Worm (Caenorhabditis elegans) whole organism, L2 larva: Measurements from ENCODE around the gene tbb-1.

ENCODE experiments used
- C34F6.9 ChIP-seq: fragments of 150-350 bp; optimal IDR thresholded peaks from 2 replicates; lab custom pipeline; 2014; ENCODE audit warnings: missing biosample characterization, missing genetic modification characterization
- F13H6.1 ChIP-seq: sonication (generic microtip); optimal IDR thresholded peaks from 2 replicates; lab custom pipeline; 2016; ENCODE audit warnings: missing genetic modification characterization, missing compliant biosample characterization
- blmp-1 ChIP-seq: sonication (generic microtip); optimal IDR thresholded peaks from 2 replicates; lab custom pipeline; 2017; ENCODE audit warnings: missing genetic modification characterization, mild to moderate bottlenecking, missing compliant biosample characterization, antibody characterized with exemption, moderate library complexity; ENCODE audit not compliant: insufficient read depth
- ceh-16 ChIP-seq: fragments of 150-350 bp; optimal IDR thresholded peaks from 2 replicates; lab custom pipeline; 2014; ENCODE audit warnings: missing biosample characterization, missing genetic modification characterization
- ceh-82 ChIP-seq: fragments of 150-350 bp; optimal IDR thresholded peaks from 2 replicates; lab custom pipeline; 2014; ENCODE audit warnings: missing biosample characterization, missing genetic modification characterization
- dmd-4 ChIP-seq: sonication (generic microtip); optimal IDR thresholded peaks from 2 replicates; lab custom pipeline; 2017; ENCODE audit warnings: missing biosample characterization, missing genetic modification characterization
- elt-3 ChIP-seq: sonication (generic microtip); optimal IDR thresholded peaks from 2 replicates; lab custom pipeline; 2017; ENCODE audit warnings: missing biosample characterization, missing genetic modification characterization
- lin-11 ChIP-seq: fragments of 150-350 bp; sonication (generic microtip); optimal IDR thresholded peaks from 2 replicates; lab custom pipeline; 2014; ENCODE audit warnings: missing biosample characterization, missing genetic modification characterization, inconsistent platforms, mixed read lengths
- lin-13 ChIP-seq: fragments of 150-350 bp; optimal IDR thresholded peaks from 2 replicates; lab custom pipeline; 2014; ENCODE audit warnings: missing biosample characterization, missing genetic modification reagents, missing genetic modification characterization
- lin-39 ChIP-seq: fragments of 150-350 bp; optimal IDR thresholded peaks from 2 replicates; lab custom pipeline; 2014; ENCODE audit warnings: missing biosample characterization, missing genetic modification reagents, missing genetic modification characterization
- lsy-2 ChIP-seq, 2 experiments: fragments of 150-350 bp in 1 of 2; sonication (generic microtip) in 1 of 2; optimal IDR thresholded peaks; 2 replicates each; lab custom pipeline; 2014 to 2017; ENCODE audit warnings: missing biosample characterization in 2 of 2, missing genetic modification characterization in 2 of 2
- mbf-1 ChIP-seq: sonication (generic microtip); optimal IDR thresholded peaks from 2 replicates; lab custom pipeline; 2017; ENCODE audit warnings: missing biosample characterization, missing genetic modification characterization
- nhr-129 ChIP-seq: fragments of 150-350 bp; optimal IDR thresholded peaks from 2 replicates; lab custom pipeline; 2014; ENCODE audit warnings: missing biosample characterization, missing genetic modification characterization
- nhr-77 ChIP-seq: fragments of 150-350 bp; optimal IDR thresholded peaks from 2 replicates; lab custom pipeline; 2014; ENCODE audit warnings: missing biosample characterization, missing genetic modification characterization
- sem-4 ChIP-seq: fragments of 150-350 bp; optimal IDR thresholded peaks from 2 replicates; lab custom pipeline; 2014; ENCODE audit warnings: missing biosample characterization, missing genetic modification reagents, missing genetic modification characterization
- sma-3 ChIP-seq: sonication (generic microtip); optimal IDR thresholded peaks from 2 replicates; lab custom pipeline; 2016; ENCODE audit warnings: missing genetic modification reagents, missing genetic modification characterization, missing compliant biosample characterization
- snpc-4 ChIP-seq: fragments of 150-350 bp; optimal IDR thresholded peaks from 2 replicates; lab custom pipeline; 2014; ENCODE audit warnings: missing biosample characterization, missing genetic modification characterization
- unc-39 ChIP-seq: fragments of 150-350 bp; optimal IDR thresholded peaks from 2 replicates; lab custom pipeline; 2014; ENCODE audit warnings: missing biosample characterization, missing genetic modification characterization
- zag-1 ChIP-seq: fragments of 150-350 bp; optimal IDR thresholded peaks from 2 replicates; lab custom pipeline; 2014; ENCODE audit warnings: missing biosample characterization, missing genetic modification characterization

Gene tbb-1

DNA sequence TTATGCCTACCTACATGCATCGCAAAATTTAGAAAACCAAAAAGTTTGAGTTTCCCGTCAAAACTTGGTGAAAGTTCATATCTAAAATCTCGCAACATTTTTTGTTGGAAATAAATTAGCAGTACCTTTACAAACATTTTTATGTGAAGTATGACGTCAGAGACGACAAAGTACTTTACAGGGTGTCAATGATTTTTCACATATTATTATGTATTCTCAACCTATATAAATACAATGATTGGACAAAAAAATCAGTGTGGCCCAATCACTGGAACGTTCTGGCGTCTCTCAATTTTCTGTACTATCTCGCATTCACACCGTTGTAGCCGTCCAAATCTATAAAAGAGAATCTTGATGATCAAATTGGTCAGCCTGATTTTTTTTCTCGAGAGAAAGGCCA lies 47.9 kb downstream of the tbb-1 start, which contains the start of the genes Y39A1A.18 and fmo-3:
TSS of gene Y39A1A.18 (minus strand) at position 192 of the 400 bp plus-strand sequence.
TSS of gene fmo-3 (plus strand) at position 388 of the 400 bp plus-strand sequence.
- TF ChIP-seq mbf-1 (tag; lab: Kevin White, UChicago) (no peak), lin-11 (tag; lab: Kevin White, UChicago) (no peak), nhr-129 (no peak), sem-4 (tag; lab: Kevin White, UChicago) (no peak), unc-39 (tag; lab: Kevin White, UChicago) (no peak), C34F6.9 (tag; lab: Kevin White, UChicago) (no peak)

DNA sequence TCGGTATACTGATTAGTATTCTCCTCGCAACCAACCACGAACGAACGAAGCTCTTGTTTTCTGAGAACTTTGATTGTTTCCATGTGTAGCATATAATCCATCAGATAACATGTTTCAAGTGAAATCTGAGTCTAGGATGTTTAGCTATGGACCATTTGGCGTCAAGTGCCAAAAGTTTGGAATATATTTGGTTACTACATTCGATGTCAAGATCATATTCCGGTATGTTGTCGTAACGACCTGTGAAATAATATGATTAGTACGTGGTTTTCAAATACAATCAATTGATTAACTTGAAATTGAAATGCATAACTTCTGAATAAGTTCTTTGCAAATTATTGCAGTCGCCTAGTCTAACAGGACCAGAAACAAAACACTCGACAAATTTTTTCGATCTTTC lies 51.2 kb downstream of the tbb-1 start, which contains the start of gene Y39A1A.17:
TSS of gene Y39A1A.17 (minus strand) at position 101 of the 400 bp plus-strand sequence.
- no peak for TF ChIP-seq dmd-4 (tag; lab: Kevin White, UChicago)
- TF ChIP-seq snpc-4 (tag; lab: Kevin White, UChicago) = no peak
- TF ChIP-seq lsy-2 (tag; optimal IDR thresholded peaks at IDR 0.05; lab: Kevin White, UChicago) = no peak
- TF ChIP-seq blmp-1 (tag; lab: Kevin White, UChicago) = no peak
- no peak for TF ChIP-seq F13H6.1 (tag; lab: Kevin White, UChicago)
- no peak for TF ChIP-seq lin-39 (tag; lab: Kevin White, UChicago)
- no peak for TF ChIP-seq lin-13 (GFP tag; lab: Kevin White, UChicago)
- TF ChIP-seq nhr-77 (tag; lab: Kevin White, UChicago) = no peak
- no peak for TF ChIP-seq ceh-16
- TF ChIP-seq zag-1 (tag; lab: Kevin White, UChicago) = no peak
- no peak for TF ChIP-seq elt-3 (tag; lab: Kevin White, UChicago)
- no peak for TF ChIP-seq ceh-82 (tag; lab: Kevin White, UChicago)
- TF ChIP-seq C34F6.9 (tag; lab: Kevin White, UChicago) = no peak
- no peak for TF ChIP-seq sma-3 (GFP tag; lab: Kevin White, UChicago)
